Worm (Caenorhabditis elegans) whole organism, L3 larva: ENCODE results near the gene lpl-1.

Experiments used
- R02D3.7 ChIP-seq: fragments of 150-350 bp; optimal IDR thresholded peaks from 2 replicates; lab custom pipeline; 2014; ENCODE audit warnings: missing biosample characterization, missing genetic modification characterization
- ZK546.5 ChIP-seq: sonication (generic microtip); optimal IDR thresholded peaks from 2 replicates; lab custom pipeline; 2017; ENCODE audit warnings: missing biosample characterization, missing genetic modification characterization
- aly-2 ChIP-seq: fragments of 150-350 bp; optimal IDR thresholded peaks from 2 replicates; lab custom pipeline; 2014; ENCODE audit warnings: missing biosample characterization, missing genetic modification characterization
- ama-1 ChIP-seq: fragments of 150-350 bp; optimal IDR thresholded peaks from 2 replicates; lab custom pipeline; 2018
- ceh-82 ChIP-seq: fragments of 150-350 bp; optimal IDR thresholded peaks from 2 replicates; lab custom pipeline; 2014; ENCODE audit warnings: missing biosample characterization, missing genetic modification characterization
- ceh-9 ChIP-seq: sonication (generic microtip); optimal IDR thresholded peaks from 2 replicates; lab custom pipeline; 2018; ENCODE audit warnings: missing biosample characterization, missing genetic modification characterization
- egl-5 ChIP-seq: fragments of 150-350 bp; optimal IDR thresholded peaks from 2 replicates; lab custom pipeline; 2017; ENCODE audit warnings: missing biosample characterization, missing genetic modification reagents, missing genetic modification characterization, inconsistent platforms
- elt-1 ChIP-seq: fragments of 150-350 bp; optimal IDR thresholded peaks from 2 replicates; lab custom pipeline; 2014; ENCODE audit warnings: missing biosample characterization, missing genetic modification characterization
- elt-2 ChIP-seq: sonication (generic microtip); optimal IDR thresholded peaks from 2 replicates; lab custom pipeline; 2016; ENCODE audit warnings: missing genetic modification reagents, mild to moderate bottlenecking, missing genetic modification characterization, missing compliant biosample characterization
- elt-3 ChIP-seq, 3 experiments: fragments of 150-350 bp in 1 of 3; sonication (generic microtip) in 2 of 3; optimal IDR thresholded peaks; 2 replicates in 2 of 3; 4 replicates in 1 of 3; lab custom pipeline; 2014 to 2017; ENCODE audit warnings: missing biosample characterization in 3 of 3, missing genetic modification characterization in 3 of 3
- eor-1 ChIP-seq, 2 experiments: fragments of 150-350 bp; optimal IDR thresholded peaks; 2 replicates each; lab custom pipeline; 2014 to 2018; ENCODE audit warnings: missing biosample characterization in 2 of 2, missing genetic modification characterization in 2 of 2
- fkh-10 ChIP-seq: sonication (generic microtip); optimal IDR thresholded peaks from 2 replicates; lab custom pipeline; 2017; ENCODE audit warnings: missing biosample characterization, missing genetic modification reagents, missing genetic modification characterization
- fkh-2 ChIP-seq: fragments of 150-350 bp; optimal IDR thresholded peaks from 2 replicates; lab custom pipeline; 2014; ENCODE audit warnings: missing biosample characterization, missing genetic modification reagents, missing genetic modification characterization
- fos-1 ChIP-seq: fragments of 150-350 bp; optimal IDR thresholded peaks from 2 replicates; lab custom pipeline; 2014; ENCODE audit warnings: missing biosample characterization, missing genetic modification characterization
- jun-1 ChIP-seq: fragments of 150-350 bp; optimal IDR thresholded peaks from 2 replicates; lab custom pipeline; 2014; ENCODE audit warnings: missing biosample characterization, missing genetic modification reagents, missing genetic modification characterization
- lin-15B ChIP-seq: fragments of 150-350 bp; optimal IDR thresholded peaks from 2 replicates; lab custom pipeline; 2014; ENCODE audit warnings: missing biosample characterization, missing genetic modification characterization
- lin-39 ChIP-seq: fragments of 150-350 bp; optimal IDR thresholded peaks from 2 replicates; lab custom pipeline; 2018; ENCODE audit warnings: missing biosample characterization, missing genetic modification reagents, missing genetic modification characterization
- lsy-12 ChIP-seq: sonication (generic microtip); optimal IDR thresholded peaks from 2 replicates; lab custom pipeline; 2016; ENCODE audit warnings: mild to moderate bottlenecking, missing genetic modification characterization, missing compliant biosample characterization
- mdl-1 ChIP-seq: fragments of 150-350 bp; optimal IDR thresholded peaks from 2 replicates; lab custom pipeline; 2014; ENCODE audit warnings: missing biosample characterization, missing genetic modification characterization
- mml-1 ChIP-seq: fragments of 150-350 bp; sonication (generic microtip); optimal IDR thresholded peaks from 3 replicates; lab custom pipeline; 2014; ENCODE audit warnings: missing biosample characterization, missing genetic modification characterization
- nfya-1 ChIP-seq: sonication (generic microtip); optimal IDR thresholded peaks from 2 replicates; lab custom pipeline; 2017; ENCODE audit warnings: missing genetic modification characterization, mild to moderate bottlenecking, missing compliant biosample characterization, antibody characterized with exemption, moderate library complexity; ENCODE audit not compliant: insufficient read depth
- nhr-11 ChIP-seq: fragments of 150-350 bp; optimal IDR thresholded peaks from 2 replicates; lab custom pipeline; 2014; ENCODE audit warnings: missing biosample characterization, missing genetic modification characterization
- nhr-12 ChIP-seq: fragments of 150-350 bp; optimal IDR thresholded peaks from 2 replicates; lab custom pipeline; 2014; ENCODE audit warnings: missing biosample characterization, missing genetic modification characterization
- nhr-23 ChIP-seq: fragments of 150-350 bp; optimal IDR thresholded peaks from 2 replicates; lab custom pipeline; 2014; ENCODE audit warnings: missing biosample characterization, missing genetic modification reagents, missing genetic modification characterization
- nhr-237 ChIP-seq: fragments of 150-350 bp; optimal IDR thresholded peaks from 2 replicates; lab custom pipeline; 2014; ENCODE audit warnings: missing biosample characterization, missing genetic modification characterization
- nhr-25 ChIP-seq: sonication (generic microtip); optimal IDR thresholded peaks from 2 replicates; lab custom pipeline; 2017; ENCODE audit warnings: missing biosample characterization, missing genetic modification characterization
- nhr-28 ChIP-seq: fragments of 150-350 bp; optimal IDR thresholded peaks from 2 replicates; lab custom pipeline; 2014; ENCODE audit warnings: missing biosample characterization, missing genetic modification characterization
- nhr-76 ChIP-seq: fragments of 150-350 bp; sonication (generic microtip); optimal IDR thresholded peaks from 5 replicates; lab custom pipeline; 2014; ENCODE audit warnings: missing biosample characterization, missing genetic modification characterization
- nhr-77 ChIP-seq: fragments of 150-350 bp; optimal IDR thresholded peaks from 2 replicates; lab custom pipeline; 2014; ENCODE audit warnings: missing biosample characterization, missing genetic modification characterization
- pha-4 ChIP-seq: fragments of 150-350 bp; optimal IDR thresholded peaks from 2 replicates; lab custom pipeline; 2014; ENCODE audit warnings: missing biosample characterization, missing genetic modification reagents, missing genetic modification characterization
- pqm-1 ChIP-seq: fragments of 150-350 bp; optimal IDR thresholded peaks from 2 replicates; lab custom pipeline; 2017; ENCODE audit warnings: missing biosample characterization, missing genetic modification characterization, inconsistent platforms
- sea-2 ChIP-seq: fragments of 150-350 bp; sonication (generic microtip); optimal IDR thresholded peaks from 4 replicates; lab custom pipeline; 2014; ENCODE audit warnings: missing biosample characterization, missing genetic modification reagents, missing genetic modification characterization
- skn-1 ChIP-seq: fragments of 150-350 bp; optimal IDR thresholded peaks from 2 replicates; lab custom pipeline; 2014; ENCODE audit warnings: missing biosample characterization, missing genetic modification characterization
- unc-39 ChIP-seq: sonication (generic microtip); optimal IDR thresholded peaks from 4 replicates; lab custom pipeline; 2017; ENCODE audit warnings: missing biosample characterization, missing genetic modification characterization
- zag-1 ChIP-seq: fragments of 150-350 bp; optimal IDR thresholded peaks from 2 replicates; lab custom pipeline; 2014; ENCODE audit warnings: missing biosample characterization, missing genetic modification characterization
- ztf-11 ChIP-seq: fragments of 150-350 bp; optimal IDR thresholded peaks from 2 replicates; lab custom pipeline; 2014; ENCODE audit warnings: missing biosample characterization, missing genetic modification characterization
- ztf-4 ChIP-seq: fragments of 150-350 bp; optimal IDR thresholded peaks from 2 replicates; lab custom pipeline; 2014; ENCODE audit warnings: missing biosample characterization, missing genetic modification characterization

lpl-1 gene

ce11 chrIV:9104071-9105016, 10.5 kb upstream of the lpl-1 start, which contains the start of the genes C01F6.14 and fem-3:
C01F6.14 (minus strand) TSS chrIV:9104121.
fem-3 (plus strand) TSS chrIV:9104966.
- TF ChIP-seq nhr-11 (tag; lab: Kevin White, UChicago): no peak
- TF ChIP-seq ZK546.5 (tag; lab: Kevin White, UChicago): no peak
- no peak for TF ChIP-seq pqm-1 (tag; lab: Kevin White, UChicago)
- no peak for TF ChIP-seq fkh-2 (tag; lab: Kevin White, UChicago)
- TF ChIP-seq ceh-82 (tag; lab: Kevin White, UChicago): no peak
- no peak for TF ChIP-seq elt-3 (tag; optimal IDR thresholded peaks at IDR 0.05; lab: Kevin White, UChicago)
- TF ChIP-seq nhr-237 (tag; lab: Kevin White, UChicago): no peak
- TF ChIP-seq nhr-28 (tag; lab: Kevin White, UChicago): no peak
- TF ChIP-seq mml-1 (tag; lab: Kevin White, UChicago): no peak
- no peak for TF ChIP-seq nhr-25
- peak; percentile 46 for TF ChIP-seq lin-15B (tag; lab: Kevin White, UChicago)
- TF ChIP-seq fkh-10: no peak
- no peak for TF ChIP-seq nhr-77 (tag; lab: Kevin White, UChicago)
- no peak for TF ChIP-seq ztf-11 (tag; lab: Kevin White, UChicago)
- TF ChIP-seq skn-1 (tag; lab: Kevin White, UChicago): no peak
- TF ChIP-seq nfya-1: peak; percentile 36
- TF ChIP-seq ceh-9 (tag; lab: Kevin White, UChicago): no peak
- TF ChIP-seq mdl-1 (tag; lab: Kevin White, UChicago): no peak
- no peak for TF ChIP-seq zag-1
- no peak for TF ChIP-seq R02D3.7 (tag; lab: Kevin White, UChicago)
- TF ChIP-seq ama-1 (lab: Kevin White, UChicago): no peak
- no peak for TF ChIP-seq aly-2 (tag; lab: Kevin White, UChicago)
- TF ChIP-seq elt-2 (tag; lab: Kevin White, UChicago): no peak
- no peak for TF ChIP-seq lin-39 (tag; lab: Kevin White, UChicago)
- no peak for TF ChIP-seq nhr-12 (tag; lab: Kevin White, UChicago)
- TF ChIP-seq nhr-76: no peak
- TF ChIP-seq elt-1 (tag; lab: Kevin White, UChicago): no peak
- no peak for TF ChIP-seq lsy-12 (tag; lab: Kevin White, UChicago)
- peak; percentile 72 for TF ChIP-seq egl-5 (tag; lab: Kevin White, UChicago)
- no peak for TF ChIP-seq sea-2
- peak; percentile 39 for TF ChIP-seq pha-4 (tag; lab: Kevin White, UChicago)
- no peak for TF ChIP-seq fos-1
- no peak for TF ChIP-seq ztf-4 (tag; lab: Kevin White, UChicago)

- no peak for TF ChIP-seq ZK546.5 (tag; lab: Kevin White, UChicago)
- no peak for TF ChIP-seq nhr-11 (tag; lab: Kevin White, UChicago)
- TF ChIP-seq jun-1 (tag; lab: Kevin White, UChicago): no peak
- TF ChIP-seq aly-2 (tag; lab: Kevin White, UChicago): no peak
- TF ChIP-seq egl-5 (tag; lab: Kevin White, UChicago): no peak
- TF ChIP-seq lin-15B (tag; lab: Kevin White, UChicago): no peak
- no peak for TF ChIP-seq zag-1
- no peak for TF ChIP-seq fkh-2 (tag; lab: Kevin White, UChicago)
- TF ChIP-seq eor-1 (tag; optimal IDR thresholded peaks at IDR 0.05; lab: Kevin White, UChicago): no peak
- TF ChIP-seq R02D3.7 (tag; lab: Kevin White, UChicago): no peak
- TF ChIP-seq sea-2: no peak
- TF ChIP-seq ceh-82 (tag; lab: Kevin White, UChicago): no peak
- TF ChIP-seq fos-1: no peak
- no peak for TF ChIP-seq elt-2 (tag; lab: Kevin White, UChicago)
- TF ChIP-seq elt-1 (tag; lab: Kevin White, UChicago): no peak
- no peak for TF ChIP-seq nhr-12 (tag; lab: Kevin White, UChicago)
- no peak for TF ChIP-seq nhr-23 (tag; lab: Kevin White, UChicago)
- TF ChIP-seq nhr-237 (tag; lab: Kevin White, UChicago): no peak
- TF ChIP-seq unc-39 (tag; lab: Kevin White, UChicago): no peak
Measured at ce11 chrIV:9100835-9101234, 7.0 kb upstream of the lpl-1 start.

- TF ChIP-seq nhr-11 (tag; lab: Kevin White, UChicago) (no peak), nhr-77 (tag; lab: Kevin White, UChicago) (no peak)
Measured at ce11 chrIV:9098942-9099341, 5.1 kb upstream of the lpl-1 start, which contains the start of gene gldi-10. gldi-10 (plus strand) TSS chrIV:9099242.
